Worm (Caenorhabditis elegans): ENCODE data around the gene mrpl-41.

mrpl-41 gene

DNA sequence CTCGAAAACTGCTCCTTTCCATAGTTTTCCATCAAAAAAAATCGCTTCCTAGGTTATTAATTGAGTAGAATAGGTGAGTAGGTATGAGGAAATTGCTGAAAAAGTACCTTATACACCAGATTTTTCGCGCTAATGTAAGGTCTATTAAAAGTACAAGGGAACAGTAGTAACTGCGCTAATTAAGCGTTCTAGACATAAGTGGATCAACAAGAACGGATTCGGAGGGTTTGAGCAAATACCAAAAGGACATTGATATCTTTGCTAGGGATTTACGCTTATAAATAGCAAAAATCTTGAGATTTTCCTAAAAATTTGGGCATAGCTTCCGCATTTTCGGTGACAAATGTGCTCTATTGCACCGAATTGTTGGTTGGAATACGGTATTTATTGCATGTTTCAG lies 14.9 kb upstream of the mrpl-41 start, which contains the start of gene B0432.7:
B0432.7 (minus strand) TSS at position 101 of the 400 bp plus-strand sequence.
- TF ChIP-seq hnd-1 (tag; optimal IDR thresholded peaks at IDR 0.05), result no peak
- TF ChIP-seq tbx-37 (GFP tag; conservative IDR thresholded peaks at IDR 0.05), result no peak
- no peak for TF ChIP-seq hmg-4 (GFP tag; optimal IDR thresholded peaks at IDR 0.05)
- no peak for TF ChIP-seq ceh-36 (tag; optimal IDR thresholded peaks at IDR 0.05)
- TF ChIP-seq aly-1 (tag; optimal IDR thresholded peaks at IDR 0.05), result no peak
- TF ChIP-seq ets-7 (tag; optimal IDR thresholded peaks at IDR 0.05), result no peak
- no peak for TF ChIP-seq flt-1 (GFP tag; IDR thresholded peaks at IDR 0.05)
- TF ChIP-seq ama-1 (optimal IDR thresholded peaks at IDR 0.05), result no peak
- TF ChIP-seq pes-1 (GFP tag; IDR thresholded peaks at IDR 0.05), result no peak
- no peak for TF ChIP-seq tbx-11 (GFP tag; IDR thresholded peaks at IDR 0.05)
- no peak for TF ChIP-seq sea-1 (GFP tag; conservative IDR thresholded peaks at IDR 0.05)
- TF ChIP-seq hmbx-1 (tag; optimal IDR thresholded peaks at IDR 0.05), result no peak
- TF ChIP-seq B0310.2 (tag; optimal IDR thresholded peaks at IDR 0.05), result no peak
- no peak for TF ChIP-seq scrt-1 (GFP tag; IDR thresholded peaks at IDR 0.05)
- TF ChIP-seq tra-4 (tag; optimal IDR thresholded peaks at IDR 0.05), result no peak
- TF ChIP-seq F13C5.2 (tag; optimal IDR thresholded peaks at IDR 0.05), result no peak

DNA sequence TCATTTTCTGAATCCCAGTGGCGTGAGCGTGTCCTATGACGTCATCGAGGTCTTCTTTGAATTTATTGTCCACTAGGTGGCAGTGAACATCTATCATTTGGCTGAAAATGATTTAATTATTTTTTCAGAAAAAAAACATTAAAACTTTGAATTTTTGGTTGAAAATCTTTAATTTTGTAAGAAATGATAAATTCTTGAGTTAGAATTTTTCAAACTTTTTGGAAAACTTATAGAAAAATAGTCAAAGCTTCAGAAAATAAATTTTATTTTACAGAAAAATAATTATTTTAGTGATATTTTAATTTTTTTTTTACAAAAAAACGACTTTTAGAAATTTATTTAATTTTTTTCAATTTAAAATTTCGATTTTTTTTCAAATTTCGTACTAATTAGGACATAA lies 10.1 kb upstream of the mrpl-41 start, which contains the start of gene B0432.8:
B0432.8 (minus strand) TSS at position 101 of the 400 bp plus-strand sequence.
- no peak for TF ChIP-seq ama-1 (optimal IDR thresholded peaks at IDR 0.05)
- TF ChIP-seq tbx-37 (GFP tag; conservative IDR thresholded peaks at IDR 0.05), result no peak
- no peak for TF ChIP-seq ceh-36 (tag; optimal IDR thresholded peaks at IDR 0.05)
- no peak for TF ChIP-seq flt-1 (GFP tag; IDR thresholded peaks at IDR 0.05)
- TF ChIP-seq tbx-11 (GFP tag; IDR thresholded peaks at IDR 0.05), result no peak
- TF ChIP-seq sea-1 (GFP tag; conservative IDR thresholded peaks at IDR 0.05), result no peak
- no peak for TF ChIP-seq pes-1 (GFP tag; IDR thresholded peaks at IDR 0.05)
- no peak for TF ChIP-seq tra-4 (tag; optimal IDR thresholded peaks at IDR 0.05)
- TF ChIP-seq ets-7 (tag; optimal IDR thresholded peaks at IDR 0.05), result no peak
- TF ChIP-seq ceh-13 (GFP tag; optimal IDR thresholded peaks at IDR 0.05), result no peak

DNA sequence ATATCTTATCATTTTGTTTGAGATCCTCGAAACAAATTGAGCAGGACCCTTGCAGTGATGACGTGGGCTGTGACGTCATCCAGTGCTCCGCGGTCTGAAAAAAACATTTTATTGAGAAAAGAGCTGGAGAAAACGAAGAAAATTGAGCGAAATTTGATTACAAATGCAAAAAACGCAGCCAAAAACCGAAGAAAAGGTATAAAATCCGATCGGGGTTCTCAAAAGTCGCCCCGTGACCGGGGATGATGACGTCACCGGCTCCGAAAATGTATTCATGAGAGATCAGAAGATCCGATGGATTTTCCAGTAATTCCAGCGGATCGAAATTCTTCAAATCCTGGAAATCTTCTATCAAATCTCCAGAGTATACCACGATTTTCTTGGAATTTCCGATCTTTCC lies 6.3 kb upstream of the mrpl-41 start, which contains the start of gene trul-1:
trul-1 (minus strand) TSS at position 101 of the 400 bp plus-strand sequence.
- TF ChIP-seq tbx-11 (GFP tag; IDR thresholded peaks at IDR 0.05) (no peak), sea-1 (GFP tag; conservative IDR thresholded peaks at IDR 0.05) (no peak), aly-1 (tag; optimal IDR thresholded peaks at IDR 0.05) (no peak), tbx-37 (GFP tag; conservative IDR thresholded peaks at IDR 0.05) (no peak), ceh-36 (tag; optimal IDR thresholded peaks at IDR 0.05) (no peak), hnd-1 (tag; optimal IDR thresholded peaks at IDR 0.05) (no peak), B0310.2 (tag; optimal IDR thresholded peaks at IDR 0.05) (no peak), ama-1 (optimal IDR thresholded peaks at IDR 0.05) (no peak), flt-1 (GFP tag; IDR thresholded peaks at IDR 0.05) (no peak), hmbx-1 (tag; optimal IDR thresholded peaks at IDR 0.05) (no peak), ets-7 (tag; optimal IDR thresholded peaks at IDR 0.05) (no peak), scrt-1 (GFP tag; IDR thresholded peaks at IDR 0.05) (no peak)

DNA sequence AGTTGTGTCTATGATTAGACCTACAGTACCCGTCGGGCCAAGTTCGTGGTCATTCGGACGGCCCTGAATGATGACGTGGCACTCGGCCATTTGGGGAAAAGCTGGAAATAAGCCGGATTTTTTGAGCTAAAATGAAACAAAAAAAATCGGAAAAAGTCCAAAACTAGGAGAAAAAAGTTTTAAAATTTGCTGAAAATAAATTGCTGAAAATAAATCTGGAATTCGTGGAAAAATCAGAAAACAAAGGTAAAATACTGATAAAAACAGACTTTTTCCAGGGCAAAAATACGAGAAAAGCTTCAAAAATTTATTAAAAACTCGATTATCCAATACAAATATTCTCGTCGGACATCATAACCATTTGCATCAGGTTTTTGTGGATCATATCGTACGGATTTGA lies 5.1 kb upstream of the mrpl-41 start, which contains the start of gene B0432.9:
B0432.9 (minus strand) TSS at position 101 of the 400 bp plus-strand sequence.
- no peak for TF ChIP-seq hmg-4 (GFP tag; optimal IDR thresholded peaks at IDR 0.05)
- no peak for TF ChIP-seq ets-7 (tag; optimal IDR thresholded peaks at IDR 0.05)
- TF ChIP-seq ama-1 (optimal IDR thresholded peaks at IDR 0.05), result no peak
- no peak for TF ChIP-seq pes-1 (GFP tag; IDR thresholded peaks at IDR 0.05)
- TF ChIP-seq ceh-36 (tag; optimal IDR thresholded peaks at IDR 0.05), result no peak
- no peak for TF ChIP-seq hmbx-1 (tag; optimal IDR thresholded peaks at IDR 0.05)
- TF ChIP-seq hnd-1 (tag; optimal IDR thresholded peaks at IDR 0.05), result no peak
- TF ChIP-seq scrt-1 (GFP tag; IDR thresholded peaks at IDR 0.05), result no peak
- TF ChIP-seq ceh-13 (GFP tag; optimal IDR thresholded peaks at IDR 0.05), result no peak
- TF ChIP-seq tbx-11 (GFP tag; IDR thresholded peaks at IDR 0.05), result no peak
- no peak for TF ChIP-seq tbx-37 (GFP tag; conservative IDR thresholded peaks at IDR 0.05)
- TF ChIP-seq sea-1 (GFP tag; conservative IDR thresholded peaks at IDR 0.05), result no peak
- no peak for TF ChIP-seq flt-1 (GFP tag; IDR thresholded peaks at IDR 0.05)
- no peak for TF ChIP-seq F13C5.2 (tag; optimal IDR thresholded peaks at IDR 0.05)
- TF ChIP-seq tra-4 (tag; optimal IDR thresholded peaks at IDR 0.05), result no peak

DNA sequence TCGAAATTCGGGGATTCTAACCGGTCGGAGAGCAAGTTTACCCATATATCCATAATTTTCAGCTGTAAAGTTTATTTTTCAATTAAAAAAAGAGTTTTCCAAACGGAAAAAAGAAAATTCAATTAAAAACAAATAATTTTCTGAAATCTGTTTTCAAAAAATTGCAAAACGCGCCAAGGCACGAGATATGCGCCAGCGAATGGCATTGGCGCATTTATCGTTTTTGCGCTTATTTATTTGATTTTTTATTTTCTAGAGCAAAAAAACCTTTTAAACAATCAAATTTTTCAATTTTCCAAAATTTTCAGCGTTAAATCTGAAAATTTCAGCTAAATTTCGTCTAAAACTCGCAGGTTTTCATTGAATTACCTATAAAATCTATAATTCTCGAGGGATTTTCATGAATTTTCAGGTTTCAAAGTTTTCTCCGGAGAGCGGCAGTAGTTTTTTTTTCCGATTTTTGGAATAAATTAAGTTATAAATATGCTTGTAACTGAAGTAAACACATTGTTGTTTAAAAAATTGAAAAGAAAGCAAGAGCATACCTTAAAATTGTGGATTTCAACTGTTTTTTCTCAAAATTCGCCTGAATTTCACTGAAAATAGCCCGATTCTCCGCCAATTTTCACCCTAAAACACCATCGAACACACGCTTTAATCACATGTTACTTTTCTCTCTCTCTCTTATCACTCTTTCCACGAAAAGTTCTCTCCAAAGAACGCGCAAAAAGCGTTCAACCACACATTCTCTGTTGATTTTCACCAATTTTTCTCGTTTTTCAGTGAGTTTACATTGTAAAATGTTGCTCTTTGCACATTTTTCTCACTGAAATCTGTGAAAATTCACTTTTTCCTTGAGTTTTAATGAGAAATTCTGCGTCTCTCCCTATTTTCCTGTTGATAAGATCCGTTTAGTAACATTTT lies 2.9 kb upstream of the mrpl-41 start, which contains the start of gene B0432.10:
B0432.10 (minus strand) TSS at position 649 of the 924 bp plus-strand sequence.
- TF ChIP-seq sea-1 (GFP tag; conservative IDR thresholded peaks at IDR 0.05), result no peak
- TF ChIP-seq ama-1 (optimal IDR thresholded peaks at IDR 0.05), result no peak
- TF ChIP-seq ceh-13 (GFP tag; optimal IDR thresholded peaks at IDR 0.05), result no peak
- no peak for TF ChIP-seq F13C5.2 (tag; optimal IDR thresholded peaks at IDR 0.05)
- TF ChIP-seq tbx-11 (GFP tag; IDR thresholded peaks at IDR 0.05), result no peak

DNA sequence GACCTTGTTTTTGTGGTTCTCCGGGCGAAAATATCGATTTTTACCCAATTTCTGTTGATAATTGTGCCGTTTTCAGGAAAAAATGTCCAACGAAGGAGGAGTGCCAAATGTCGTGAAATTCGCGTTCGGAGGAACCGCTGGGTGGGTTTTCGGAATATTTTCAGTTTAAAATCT lies 2.3 kb upstream of the mrpl-41 start, which contains the start of gene misc-1:
misc-1 (plus strand) TSS at position 75 of the 174 bp plus-strand sequence.
- no peak for TF ChIP-seq hmg-4 (GFP tag; optimal IDR thresholded peaks at IDR 0.05)
- TF ChIP-seq B0310.2 (tag; optimal IDR thresholded peaks at IDR 0.05), result no peak
- no peak for TF ChIP-seq ama-1 (optimal IDR thresholded peaks at IDR 0.05)
- no peak for TF ChIP-seq tbx-11 (GFP tag; IDR thresholded peaks at IDR 0.05)

DNA sequence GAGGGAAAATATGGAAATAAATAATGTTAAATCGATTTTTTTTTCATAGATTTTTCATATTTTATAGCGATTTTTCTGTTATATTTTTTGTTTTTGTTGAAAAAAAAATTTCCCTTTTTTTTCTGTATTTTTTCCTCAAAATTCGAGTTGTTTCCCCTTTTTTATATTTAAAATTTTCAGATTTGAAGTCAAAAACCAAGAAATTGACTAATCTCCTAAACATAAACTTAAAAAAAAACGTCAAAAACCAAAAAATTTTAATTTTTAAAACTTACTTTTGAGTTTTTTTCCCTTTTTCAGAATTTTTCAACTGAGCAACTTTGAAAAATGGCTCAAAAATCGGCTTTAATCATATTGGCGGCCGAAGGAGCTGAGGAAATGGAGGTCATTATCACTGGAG lies 1.5 kb downstream of the mrpl-41 start, which contains the start of gene djr-1.1:
djr-1.1 (plus strand) TSS at position 301 of the 400 bp plus-strand sequence.
- TF ChIP-seq ets-7 (tag; optimal IDR thresholded peaks at IDR 0.05), result no peak

DNA sequence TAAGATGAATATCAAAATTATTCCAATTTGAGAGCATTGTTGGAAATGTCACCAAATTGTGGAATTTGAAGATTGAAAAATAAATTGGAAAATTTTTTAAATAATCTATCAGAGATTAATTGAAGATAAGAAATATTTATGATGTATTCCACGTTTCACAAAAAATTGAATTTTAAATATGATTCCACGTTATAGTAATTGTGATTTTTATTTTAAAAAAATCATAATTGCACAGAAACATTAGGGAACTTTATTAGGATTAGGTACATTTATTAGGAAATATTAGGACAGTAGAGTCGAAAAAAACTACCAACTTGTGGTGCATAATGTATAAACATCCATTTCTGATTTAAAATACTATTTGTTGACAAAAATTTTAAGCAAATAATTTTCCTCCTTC lies 5.9 kb downstream of the mrpl-41 start, which contains the start of gene B0432.11:
B0432.11 (minus strand) TSS at position 101 of the 400 bp plus-strand sequence.
- TF ChIP-seq B0310.2 (tag; optimal IDR thresholded peaks at IDR 0.05) (no peak), ets-7 (tag; optimal IDR thresholded peaks at IDR 0.05) (no peak), sea-1 (GFP tag; conservative IDR thresholded peaks at IDR 0.05) (no peak), tra-4 (tag; optimal IDR thresholded peaks at IDR 0.05) (no peak), tbx-11 (GFP tag; IDR thresholded peaks at IDR 0.05) (no peak), F13C5.2 (tag; optimal IDR thresholded peaks at IDR 0.05) (no peak)
